Fruit fly (Drosophila melanogaster) Kc167 (cell line): Measurements from ENCODE around the gene Acsx1R.

Source experiments
- Myc ChIP-seq: fragments of >200 bp; optimal IDR thresholded peaks from 2 replicates; lab custom pipeline; 2017; ENCODE audit warnings: missing external identifiers
- h ChIP-seq: fragments of >200 bp; optimal IDR thresholded peaks from 3 replicates; lab custom pipeline; 2018; ENCODE audit warnings: missing external identifiers
- psq ChIP-seq: fragments of >200 bp; optimal IDR thresholded peaks from 2 replicates; lab custom pipeline; 2017; ENCODE audit warnings: missing external identifiers

DNA sequence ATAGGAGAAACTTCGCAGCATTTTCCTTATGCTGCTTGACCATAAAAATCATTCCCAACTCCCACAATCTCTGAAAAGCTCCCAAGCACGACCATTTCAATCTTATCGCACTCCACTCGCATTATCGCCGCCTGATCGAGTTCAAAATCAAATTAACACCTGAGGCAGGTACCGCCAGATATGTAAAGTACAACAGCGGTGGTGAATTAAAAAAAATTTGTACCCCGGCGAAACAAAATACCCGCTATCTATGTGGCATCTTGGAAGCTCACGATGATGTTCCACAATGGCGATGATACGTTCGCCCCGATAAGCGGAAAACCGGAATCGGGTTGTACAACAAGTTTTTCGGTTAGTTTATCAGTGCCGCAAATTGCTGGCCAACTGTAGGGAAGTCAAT lies 49.3 kb upstream of the Acsx1R start:
- no peak for TF ChIP-seq psq
- TF ChIP-seq h = no peak
- no peak for TF ChIP-seq Myc (lab: Kevin White, UChicago)
